Worm (Caenorhabditis elegans): Measurements from ENCODE around the gene mrps-21.

DNA sequence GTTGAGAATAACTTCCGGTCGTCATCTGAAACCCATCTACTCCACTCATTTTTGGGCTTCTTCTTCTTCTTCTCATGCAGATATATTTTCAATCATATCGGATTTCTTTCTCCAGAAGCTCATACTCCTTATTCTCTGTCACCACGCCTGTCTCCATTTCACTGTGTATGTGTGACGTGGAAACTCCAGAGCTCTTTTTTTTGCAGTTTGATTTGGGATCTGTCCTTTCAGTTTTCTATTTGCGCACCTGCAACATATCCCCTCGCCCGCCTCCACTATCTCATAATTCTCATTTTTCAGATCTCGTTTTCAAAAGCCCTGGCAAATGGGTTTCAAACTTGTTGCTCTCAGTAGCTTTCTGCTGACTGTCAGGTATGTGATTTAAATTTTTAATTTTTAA is 19.4 kb upstream of the mrps-21 start, which contains the start of gene kin-36:
- TF ChIP-seq unc-62 (GFP tag; optimal IDR thresholded peaks at IDR 0.05), result no peak
- TF ChIP-seq lin-32 (GFP tag; optimal IDR thresholded peaks at IDR 0.05), result no peak
- no peak for TF ChIP-seq ztf-11 (tag; optimal IDR thresholded peaks at IDR 0.05)

Data from whole organism, mixed stage, embryonic.